Fruit fly (Drosophila melanogaster) whole organism, embryonic: ENCODE data around the gene sro.

ENCODE experiments used
- CG10366 ChIP-seq: fragments of 200-800 bp; sonication (Bioruptor generic); IDR thresholded peaks from 2 replicates; pipeline ENCODE4 v1.3.6; 2022; ENCODE audit warnings: missing biosample characterization, missing genetic modification characterization
- CG12391 ChIP-seq: fragments of 200-800 bp; sonication (Bioruptor generic); optimal IDR thresholded peaks from 3 replicates; lab custom pipeline; 2018; ENCODE audit warnings: missing biosample characterization, mild to moderate bottlenecking, missing genetic modification characterization, moderate library complexity
- CG12769 ChIP-seq: fragments of 200-800 bp; sonication (Bioruptor generic); optimal IDR thresholded peaks from 2 replicates; lab custom pipeline; 2019; ENCODE audit warnings: missing biosample characterization, mild to moderate bottlenecking, missing genetic modification characterization, moderate library complexity
- CG14710 ChIP-seq: fragments of 200-800 bp; sonication (Bioruptor generic); optimal IDR thresholded peaks from 3 replicates; lab custom pipeline; 2019; ENCODE audit warnings: missing biosample characterization, mild to moderate bottlenecking, missing genetic modification characterization, moderate library complexity
- CG14860 ChIP-seq: fragments of 200-800 bp; sonication (Bioruptor generic); IDR thresholded peaks from 3 replicates; pipeline ENCODE4 v1.3.6; 2022; ENCODE audit warnings: missing biosample characterization, missing genetic modification characterization; ENCODE audit not compliant: partially characterized antibody
- CG15601 ChIP-seq: fragments of 200-800 bp; sonication (Bioruptor generic); optimal IDR thresholded peaks from 3 replicates; lab custom pipeline; 2019; ENCODE audit warnings: missing biosample characterization, mild to moderate bottlenecking, missing genetic modification characterization, moderate library complexity
- CG1603 ChIP-seq: fragments of 200-800 bp; sonication (Bioruptor generic); optimal IDR thresholded peaks from 2 replicates; lab custom pipeline; 2019; ENCODE audit warnings: missing biosample characterization, mild to moderate bottlenecking, missing genetic modification characterization, moderate library complexity
- CG1647 ChIP-seq: fragments of 200-800 bp; sonication (Bioruptor generic); optimal IDR thresholded peaks from 3 replicates; lab custom pipeline; 2016; ENCODE audit warnings: missing biosample characterization, missing genetic modification characterization
- CG17359 ChIP-seq: fragments of 200-800 bp; sonication (Bioruptor generic); optimal IDR thresholded peaks from 3 replicates; lab custom pipeline; 2018; ENCODE audit warnings: missing biosample characterization, mild to moderate bottlenecking, missing genetic modification characterization, moderate library complexity
- CG18011 ChIP-seq: fragments of 200-800 bp; sonication (Bioruptor generic); optimal IDR thresholded peaks from 2 replicates; lab custom pipeline; 2017; ENCODE audit warnings: missing biosample characterization, missing genetic modification characterization, mild to moderate bottlenecking, moderate library complexity, missing genotype
- CG2202 ChIP-seq: fragments of 200-800 bp; sonication (Bioruptor generic); optimal IDR thresholded peaks from 2 replicates; lab custom pipeline; 2018; ENCODE audit warnings: missing biosample characterization, mild to moderate bottlenecking, missing genetic modification characterization
- CG31224 ChIP-seq: fragments of 200-800 bp; sonication (Bioruptor generic); IDR thresholded peaks from 2 replicates; pipeline ENCODE4 v1.3.6; 2022; ENCODE audit warnings: missing biosample characterization, missing genetic modification characterization
- CG31388 ChIP-seq: fragments of 200-800 bp; sonication (Bioruptor generic); optimal IDR thresholded peaks from 2 replicates; lab custom pipeline; 2016; ENCODE audit warnings: missing biosample characterization, missing genetic modification characterization
- CG32772 ChIP-seq: fragments of 200-800 bp; sonication (Bioruptor generic); IDR thresholded peaks from 2 replicates; pipeline ENCODE4 v1.3.6; 2022; ENCODE audit warnings: missing biosample characterization, missing genetic modification characterization
- CG3407 ChIP-seq: fragments of 200-800 bp; sonication (Bioruptor generic); optimal IDR thresholded peaks from 2 replicates; lab custom pipeline; 2018; ENCODE audit warnings: missing biosample characterization, mild to moderate bottlenecking, missing genetic modification characterization
- CG34376 ChIP-seq: fragments of 200-800 bp; sonication (Bioruptor generic); optimal IDR thresholded peaks from 2 replicates; lab custom pipeline; 2018; ENCODE audit warnings: missing biosample characterization, mild to moderate bottlenecking, missing genetic modification characterization
- CG3847 ChIP-seq: fragments of 200-800 bp; sonication (Bioruptor generic); IDR thresholded peaks from 2 replicates; pipeline ENCODE4 v1.3.6; 2022; ENCODE audit warnings: missing biosample characterization, missing genetic modification characterization
- CG4707 ChIP-seq: fragments of 200-800 bp; sonication (Bioruptor generic); optimal IDR thresholded peaks from 2 replicates; lab custom pipeline; 2018; ENCODE audit warnings: missing biosample characterization, mild to moderate bottlenecking, missing genetic modification characterization, moderate library complexity
- CG8290 ChIP-seq, 3 experiments: fragments of 200-800 bp; sonication (Bioruptor generic); optimal IDR thresholded peaks; 2 replicates each; lab custom pipeline; 2016 to 2019; ENCODE audit warnings: missing biosample characterization in 3 of 3, missing genetic modification characterization in 3 of 3, mild to moderate bottlenecking in 2 of 3, moderate library complexity in 1 of 3
- CoRest ChIP-seq: fragments of 200-800 bp; sonication (Bioruptor generic); optimal IDR thresholded peaks from 3 replicates; lab custom pipeline; 2018; ENCODE audit warnings: missing biosample characterization, mild to moderate bottlenecking, missing genetic modification characterization, moderate library complexity
- D19B ChIP-seq: fragments of 200-800 bp; sonication (Bioruptor generic); optimal IDR thresholded peaks from 2 replicates; lab custom pipeline; 2017; ENCODE audit warnings: missing biosample characterization, mild to moderate bottlenecking, missing genetic modification characterization
- Dbx ChIP-seq: fragments of 200-800 bp; sonication (Bioruptor generic); IDR thresholded peaks from 3 replicates; pipeline ENCODE4 v1.3.6; 2022; ENCODE audit warnings: missing biosample characterization, missing genetic modification characterization
- Dll ChIP-seq: fragments of 200-800 bp; sonication (Bioruptor generic); IDR thresholded peaks from 4 replicates; pipeline ENCODE4 v1.3.6; 2022; ENCODE audit warnings: missing biosample characterization, missing genetic modification characterization; ENCODE audit not compliant: partially characterized antibody
- Fer2 ChIP-seq: fragments of 200-800 bp; sonication (Bioruptor generic); optimal IDR thresholded peaks from 2 replicates; lab custom pipeline; 2018; ENCODE audit warnings: missing biosample characterization, mild to moderate bottlenecking, missing genetic modification characterization, moderate library complexity
- HLHmδ ChIP-seq: fragments of 200-800 bp; sonication (Bioruptor generic); optimal IDR thresholded peaks from 2 replicates; lab custom pipeline; 2018; ENCODE audit warnings: missing biosample characterization, mild to moderate bottlenecking, missing genetic modification characterization, moderate library complexity
- Mrtf ChIP-seq: fragments of 200-800 bp; sonication (Bioruptor generic); IDR thresholded peaks from 3 replicates; pipeline ENCODE4 v1.3.6; 2022; ENCODE audit warnings: missing biosample characterization, missing genetic modification characterization
- Rx ChIP-seq: fragments of 200-800 bp; sonication (Bioruptor generic); IDR thresholded peaks from 2 replicates; pipeline ENCODE4 v1.3.6; 2022; ENCODE audit warnings: missing biosample characterization, missing genetic modification characterization
- aop ChIP-seq: fragments of 200-800 bp; sonication (Bioruptor generic); IDR thresholded peaks from 2 replicates; pipeline ENCODE4 v1.3.6; 2022; ENCODE audit warnings: missing biosample characterization, missing genetic modification characterization
- bigmax ChIP-seq: fragments of 200-800 bp; sonication (Bioruptor generic); optimal IDR thresholded peaks from 2 replicates; lab custom pipeline; 2018; ENCODE audit warnings: missing biosample characterization, mild to moderate bottlenecking, missing genetic modification characterization
- cato ChIP-seq: fragments of 200-800 bp; sonication (Bioruptor generic); optimal IDR thresholded peaks from 2 replicates; lab custom pipeline; 2016; ENCODE audit warnings: missing biosample characterization, missing genetic modification characterization, borderline replicate concordance
- croc ChIP-seq: fragments of 200-800 bp; sonication (Bioruptor generic); conservative IDR thresholded peaks from 3 replicates; pipeline ENCODE4 v1.3.6; 2022; ENCODE audit warnings: missing biosample characterization, missing genetic modification characterization
- cwo ChIP-seq: fragments of 200-800 bp; sonication (Bioruptor generic); optimal IDR thresholded peaks from 3 replicates; lab custom pipeline; 2017; ENCODE audit warnings: missing biosample characterization, missing genetic modification characterization, mild to moderate bottlenecking, moderate library complexity, missing genetic modification reagents
- fru ChIP-seq: fragments of >200 bp; optimal IDR thresholded peaks from 2 replicates; lab custom pipeline; 2017
- ftz-f1 ChIP-seq: fragments of 200-800 bp; sonication (Bioruptor generic); optimal IDR thresholded peaks from 2 replicates; lab custom pipeline; 2016; ENCODE audit warnings: missing biosample characterization, missing genetic modification characterization
- h ChIP-seq: fragments of >200 bp; optimal IDR thresholded peaks from 2 replicates; lab custom pipeline; 2017
- jing ChIP-seq: fragments of 200-800 bp; sonication (Bioruptor generic); optimal IDR thresholded peaks from 2 replicates; lab custom pipeline; 2018; ENCODE audit warnings: missing biosample characterization, mild to moderate bottlenecking, missing genetic modification characterization
- ken ChIP-seq: fragments of 200-800 bp; sonication (Bioruptor generic); IDR thresholded peaks from 3 replicates; pipeline ENCODE4 v1.3.6; 2022; ENCODE audit warnings: missing biosample characterization, missing genetic modification characterization
- nau ChIP-seq: fragments of 200-800 bp; sonication (Bioruptor generic); optimal IDR thresholded peaks from 3 replicates; lab custom pipeline; 2017; ENCODE audit warnings: missing biosample characterization, mild to moderate bottlenecking, missing genetic modification characterization, missing genetic modification reagents
- onecut ChIP-seq: fragments of 200-800 bp; sonication (Bioruptor generic); IDR thresholded peaks from 2 replicates; pipeline ENCODE4 v1.3.6; 2022; ENCODE audit warnings: missing biosample characterization, missing genetic modification characterization
- pan ChIP-seq, 4 experiments: fragments of >200 bp in 3 of 4; fragments of 200-800 bp in 1 of 4; sonication (Bioruptor generic) in 1 of 4; optimal IDR thresholded peaks in 3 of 4; IDR thresholded peaks in 1 of 4; 2 replicates each; pipeline versions ENCODE4 v1.3.6 to Lab custom; 2017 to 2022; ENCODE audit warnings: missing biosample characterization in 2 of 4, missing genetic modification characterization in 2 of 4, mixed read lengths in 1 of 4
- phol ChIP-seq: fragments of 200-800 bp; sonication (Bioruptor generic); optimal IDR thresholded peaks from 3 replicates; lab custom pipeline; 2018; ENCODE audit warnings: missing biosample characterization, mild to moderate bottlenecking, missing genetic modification characterization, moderate library complexity
- pum ChIP-seq: fragments of 200-800 bp; sonication (Bioruptor generic); optimal IDR thresholded peaks from 2 replicates; lab custom pipeline; 2016; ENCODE audit warnings: missing biosample characterization, missing genetic modification characterization
- run ChIP-seq: fragments of 200-800 bp; sonication (Bioruptor generic); optimal IDR thresholded peaks from 3 replicates; lab custom pipeline; 2018; ENCODE audit warnings: missing biosample characterization, mild to moderate bottlenecking, missing genetic modification characterization
- sisA ChIP-seq: fragments of 200-800 bp; sonication (Bioruptor generic); IDR thresholded peaks from 2 replicates; pipeline ENCODE4 v1.3.6; 2022; ENCODE audit warnings: missing biosample characterization, missing genetic modification characterization
- tgo ChIP-seq: fragments of 200-800 bp; sonication (Bioruptor generic); IDR thresholded peaks from 3 replicates; pipeline ENCODE4 v1.3.6; 2022; ENCODE audit warnings: missing biosample characterization, missing genetic modification characterization
- tio ChIP-seq: fragments of 200-800 bp; sonication (Bioruptor generic); optimal IDR thresholded peaks from 2 replicates; lab custom pipeline; 2017; ENCODE audit warnings: missing biosample characterization, missing genetic modification characterization, inconsistent platforms
- trem ChIP-seq: fragments of 200-800 bp; optimal IDR thresholded peaks from 3 replicates; lab custom pipeline; 2019; ENCODE audit warnings: missing biosample characterization, mild to moderate bottlenecking, missing genetic modification characterization, moderate library complexity
- unc-4 ChIP-seq: fragments of 200-800 bp; sonication (Bioruptor generic); IDR thresholded peaks from 2 replicates; pipeline ENCODE4 v1.3.6; 2022; ENCODE audit warnings: missing biosample characterization, missing genetic modification characterization; ENCODE audit not compliant: partially characterized antibody
- usp ChIP-seq: fragments of >200 bp; optimal IDR thresholded peaks from 2 replicates; lab custom pipeline; 2017; ENCODE audit warnings: missing biosample characterization, missing genetic modification characterization
- yki ChIP-seq: fragments of >200 bp; optimal IDR thresholded peaks from 3 replicates; lab custom pipeline; 2018

Gene sro

DNA sequence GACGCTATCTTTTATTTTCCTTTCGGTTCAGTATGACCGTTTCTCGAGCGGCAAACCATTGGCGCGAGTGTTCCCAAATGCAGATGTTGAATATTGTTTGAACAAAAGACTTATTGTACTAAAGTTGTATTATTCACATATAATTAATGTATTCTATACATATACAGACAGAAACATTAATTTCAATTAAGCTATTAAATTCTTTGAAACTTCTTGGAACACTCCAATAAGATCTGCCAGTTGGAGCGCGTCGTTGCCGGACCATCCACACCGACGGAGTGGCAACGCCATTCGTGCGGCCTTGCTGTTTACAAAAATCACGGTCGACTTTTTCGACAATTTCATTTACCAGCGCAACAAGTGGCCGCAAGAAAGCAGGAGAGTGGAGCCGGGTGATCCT, 49.3 kb upstream of the sro start, which contains the start of the genes Wdr24 and IntS11 (continued):
- TF ChIP-seq CG12769 (tag; lab: Kevin White, UChicago), result no peak
- peak; percentile 94 for TF ChIP-seq CG10366 (GFP tag; lab: Robert Waterston, UW)
- TF ChIP-seq CG15601 (tag; lab: Kevin White, UChicago), result peak; percentile 70
- TF ChIP-seq onecut (GFP tag; lab: Robert Waterston, UW), result peak; percentile 23
- TF ChIP-seq CG3847, result peak; percentile 96
- TF ChIP-seq tgo (GFP tag; lab: Robert Waterston, UW), result peak; percentile 91
- TF ChIP-seq CG1603 (tag; lab: Kevin White, UChicago), result peak; percentile 89
- TF ChIP-seq CG1647 (GFP tag; lab: Kevin White, UChicago), result peak; percentile 64
- peak; percentile 38 for TF ChIP-seq cato (GFP tag; lab: Kevin White, UChicago)
- TF ChIP-seq tio, result no peak
- TF ChIP-seq usp (GFP tag; lab: Kevin White, UChicago), result no peak
- TF ChIP-seq phol (tag; lab: Kevin White, UChicago), result peak; percentile 85
- TF ChIP-seq ken (GFP tag; lab: Robert Waterston, UW), result peak; percentile 90
- TF ChIP-seq ftz-f1, result peak; percentile 98
- TF ChIP-seq CG31224, result peak; percentile 88
- TF ChIP-seq CG32772, result peak; percentile 97
- TF ChIP-seq CG3407, result no peak
- TF ChIP-seq run, result no peak
- TF ChIP-seq yki (lab: Kevin White, UChicago), result no peak
- TF ChIP-seq CG31388 (GFP tag; lab: Kevin White, UChicago), result peak; percentile 34
- TF ChIP-seq jing (GFP tag; lab: Kevin White, UChicago), result no peak
- no peak for TF ChIP-seq bigmax
- TF ChIP-seq Mrtf (GFP tag; lab: Robert Waterston, UW), result peak; percentile 84; the same call in 2 of the 3 replicates
- peak; percentile 84 for TF ChIP-seq CG12391 (tag; lab: Kevin White, UChicago)
- peak; percentile 62 for TF ChIP-seq cwo (GFP tag; lab: Kevin White, UChicago)
- TF ChIP-seq CG14860 (GFP tag; lab: Robert Waterston, UW), result no peak
- TF ChIP-seq Fer2 (tag; lab: Kevin White, UChicago), result peak; percentile 80
- peak; percentile 70 for TF ChIP-seq CG17359
- TF ChIP-seq croc (GFP tag; lab: Robert Waterston, UW), result peak; percentile 75
- TF ChIP-seq CG8290 (GFP tag; optimal IDR thresholded peaks at IDR 0.05; lab: Kevin White, UChicago), result no peak
- peak in 1 of 2 experiments; percentile 96 for TF ChIP-seq CG8290 (tag; optimal IDR thresholded peaks at IDR 0.05; lab: Kevin White, UChicago)
- 0 out of 4 replicates have a peak, but pooled peaks have one; percentile 42 for TF ChIP-seq Dll (GFP tag; lab: Robert Waterston, UW)
- TF ChIP-seq pan (optimal IDR thresholded peaks at IDR 0.05; lab: Kevin White, UChicago), result no peak
- peak in 1 of 2 experiments; percentile 96 for TF ChIP-seq pan (GFP tag; optimal IDR thresholded peaks at IDR 0.05 in 1 of 2, IDR thresholded peaks at IDR 0.05 in 1 of 2)
- TF ChIP-seq sisA (GFP tag; lab: Robert Waterston, UW), result peak; percentile 93
- TF ChIP-seq CoRest, result peak; percentile 91
- no peak for TF ChIP-seq nau (GFP tag; lab: Kevin White, UChicago)
- TF ChIP-seq CG2202 (tag; lab: Kevin White, UChicago), result peak; percentile 11
- no peak for TF ChIP-seq D19B (GFP tag; lab: Kevin White, UChicago)
- peak; percentile 96 for TF ChIP-seq Dbx (GFP tag; lab: Robert Waterston, UW)
- TF ChIP-seq CG4707 (GFP tag; lab: Kevin White, UChicago), result no peak
- TF ChIP-seq CG34376 (GFP tag; lab: Kevin White, UChicago), result peak; percentile 60
- peak; percentile 14; the same call in 1 of the 2 replicates for TF ChIP-seq aop (GFP tag; lab: Robert Waterston, UW)
- peak; percentile 21 for TF ChIP-seq CG18011 (GFP tag; lab: Kevin White, UChicago)
- TF ChIP-seq HLHmδ (GFP tag; lab: Kevin White, UChicago), result no peak
- TF ChIP-seq pum (GFP tag; lab: Kevin White, UChicago), result peak; percentile 52
- TF ChIP-seq h (lab: Kevin White, UChicago), result no peak
- TF ChIP-seq CG14710 (tag; lab: Kevin White, UChicago), result peak; percentile 81
- TF ChIP-seq fru (lab: Kevin White, UChicago), result no peak
- TF ChIP-seq trem (tag; lab: Kevin White, UChicago), result peak; percentile 73
- peak; percentile 87 for TF ChIP-seq Rx (GFP tag; lab: Robert Waterston, UW)
- TF ChIP-seq unc-4, result peak; percentile 30; the same call in 1 of the 2 replicates
